Fruit fly (Drosophila melanogaster): Measurements from ENCODE around the gene CG5731.

Gene CG5731

DNA sequence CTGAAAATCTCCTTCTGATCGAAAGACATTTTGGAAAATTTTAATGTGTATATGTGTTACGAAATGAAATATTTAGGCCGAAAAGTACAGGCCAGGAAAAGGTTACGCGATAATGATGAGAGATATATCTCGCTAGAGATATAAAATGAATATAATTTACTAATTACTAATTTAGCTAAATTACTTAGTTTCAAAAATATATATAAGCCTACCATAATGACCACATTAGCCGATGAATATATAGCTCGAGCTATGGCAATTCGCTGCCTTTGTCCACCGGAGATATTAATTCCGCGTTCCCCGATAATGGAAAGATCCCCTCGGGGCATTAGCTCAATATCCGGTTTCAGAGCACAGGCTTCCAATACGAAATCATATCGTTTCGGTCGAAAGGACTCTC, 18.1 kb downstream of the CG5731 start, which contains the start of gene Fum4:
TSS of gene Fum4 (minus strand) at position 101 of the 400 bp plus-strand sequence.
- TF ChIP-seq CTCF (optimal IDR thresholded peaks at IDR 0.05) (no peak), CG8478 (optimal IDR thresholded peaks at IDR 0.05) (no peak)

- TF ChIP-seq CG8478 (optimal IDR thresholded peaks at IDR 0.05) (no peak), CTCF (optimal IDR thresholded peaks at IDR 0.05) (no peak)
Measured at dm6 chr2L:10180182-10180779, 29.3 kb downstream of the CG5731 start, which contains the start of gene CG44153. TSS of gene CG44153 (minus strand) at chr2L:10180256.

DNA sequence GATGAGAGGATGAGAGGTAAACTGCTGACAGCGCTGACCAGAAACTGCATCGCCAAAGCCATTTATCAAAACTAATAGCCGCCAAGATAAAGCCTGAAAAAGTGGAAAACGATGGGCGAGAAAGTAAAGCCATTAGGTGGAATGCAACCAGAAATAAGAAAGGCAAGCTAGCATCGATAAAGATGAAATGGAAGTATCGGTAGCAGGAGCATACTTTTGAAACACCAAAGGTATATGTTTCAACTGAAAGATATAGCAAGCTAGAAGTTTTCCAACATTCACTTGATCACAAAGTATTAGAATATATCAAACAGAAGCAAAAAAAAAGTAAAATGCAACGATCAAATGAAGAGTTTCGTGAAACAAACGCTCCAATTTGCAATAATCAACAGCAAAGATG, 37.1 kb downstream of the CG5731 start, which contains the start of gene CG13137:
TSS of gene CG13137 (plus strand) at position 301 of the 400 bp plus-strand sequence.
- no peak for TF ChIP-seq CG8478 (optimal IDR thresholded peaks at IDR 0.05)
- TF ChIP-seq CTCF (optimal IDR thresholded peaks at IDR 0.05), result no peak
